Fruit fly (Drosophila melanogaster): ENCODE measurements around the gene brk.

Gene brk

dm6 chrX:7300722-7301350, 6.9 kb upstream of the brk start (continued):
- TF ChIP-seq CG9932 (GFP tag; IDR thresholded peaks at IDR 0.05), result 0 out of 2 replicates have a peak, but pooled peaks have one; percentile 2
- TF ChIP-seq mam (GFP tag; optimal IDR thresholded peaks at IDR 0.05), result no peak
- no peak for TF ChIP-seq Atf3 (GFP tag; optimal IDR thresholded peaks at IDR 0.05)
- TF ChIP-seq Med (GFP tag), result peak; percentile 94
- TF ChIP-seq CG12942 (GFP tag; optimal IDR thresholded peaks at IDR 0.05), result no peak
- no peak for TF ChIP-seq CG8290 (GFP tag; optimal IDR thresholded peaks at IDR 0.05)
- TF ChIP-seq CG8290 (tag; optimal IDR thresholded peaks at IDR 0.05), result peak in 1 of 2 experiments; percentile 62
- peak; percentile 40 for TF ChIP-seq abd-A (tag; optimal IDR thresholded peaks at IDR 0.05)
- TF ChIP-seq bbx (GFP tag; IDR thresholded peaks at IDR 0.05; ENCODE audit: partially characterized antibody), result peak; percentile 14; the same call in 1 of the 2 replicates
- no peak for TF ChIP-seq MTF-1 (GFP tag; optimal IDR thresholded peaks at IDR 0.05; ENCODE audit: borderline replicate concordance)
- no peak for TF ChIP-seq CG3065 (GFP tag; optimal IDR thresholded peaks at IDR 0.05)
- TF ChIP-seq lov (optimal IDR thresholded peaks at IDR 0.05), result no peak
- TF ChIP-seq lov (GFP tag; IDR thresholded peaks at IDR 0.05), result no peak
- TF ChIP-seq CG33213 (GFP tag; optimal IDR thresholded peaks at IDR 0.05), result no peak
- no peak for TF ChIP-seq CG4854 (GFP tag; optimal IDR thresholded peaks at IDR 0.05)
- TF ChIP-seq slbo (GFP tag; IDR thresholded peaks at IDR 0.05), result 0 out of 2 replicates have a peak, but pooled peaks have one; percentile 2
- no peak for TF ChIP-seq CG9797 (GFP tag; optimal IDR thresholded peaks at IDR 0.05)
- TF ChIP-seq CG2199 (GFP tag; IDR thresholded peaks at IDR 0.05), result no peak
- peak; percentile 84 for TF ChIP-seq Adf1 (GFP tag; IDR thresholded peaks at IDR 0.05)
- no peak for TF ChIP-seq sima (GFP tag; optimal IDR thresholded peaks at IDR 0.05)
- no peak for TF ChIP-seq Mad (GFP tag; optimal IDR thresholded peaks at IDR 0.05)
- peak in 1 of 2 experiments; percentile 57 for TF ChIP-seq Pdp1 (GFP tag; optimal IDR thresholded peaks at IDR 0.05)
- peak; percentile 73 for TF ChIP-seq CG11696 (GFP tag; IDR thresholded peaks at IDR 0.05)
- TF ChIP-seq shn (GFP tag; optimal IDR thresholded peaks at IDR 0.05), result peak; percentile 95
- peak; percentile 85 for TF ChIP-seq cg (GFP tag; optimal IDR thresholded peaks at IDR 0.05)
- peak; percentile 78 for TF ChIP-seq pros (GFP tag; optimal IDR thresholded peaks at IDR 0.05)
- peak; percentile 96 for TF ChIP-seq sr (GFP tag; IDR thresholded peaks at IDR 0.05)
- no peak for TF ChIP-seq cad (GFP tag; optimal IDR thresholded peaks at IDR 0.05)
- TF ChIP-seq ci (GFP tag; IDR thresholded peaks at IDR 0.05), result peak; percentile 72; the same call in 2 of the 3 replicates
- TF ChIP-seq vvl (GFP tag; IDR thresholded peaks at IDR 0.05), result 0 out of 2 replicates have a peak, but pooled peaks have one; percentile 9
- TF ChIP-seq Scr (GFP tag; IDR thresholded peaks at IDR 0.05; ENCODE audit: partially characterized antibody), result no peak
- peak; percentile 8 for TF ChIP-seq ac (GFP tag; optimal IDR thresholded peaks at IDR 0.05)
- 0 out of 2 replicates have a peak, but pooled peaks have one; percentile 16 for TF ChIP-seq Ptx1 (GFP tag; IDR thresholded peaks at IDR 0.05)
- TF ChIP-seq gsb-n (tag; optimal IDR thresholded peaks at IDR 0.05), result no peak
- TF ChIP-seq pan (optimal IDR thresholded peaks at IDR 0.05), result no peak
- TF ChIP-seq pan (GFP tag; optimal IDR thresholded peaks at IDR 0.05 in 1 of 2, IDR thresholded peaks at IDR 0.05 in 1 of 2), result peak in 1 of 2 experiments; percentile 7
- no peak for TF ChIP-seq CG31365 (tag; optimal IDR thresholded peaks at IDR 0.05)
- TF ChIP-seq tna (GFP tag; IDR thresholded peaks at IDR 0.05; ENCODE audit: partially characterized antibody), result peak; percentile 47
- peak; percentile 73 for TF ChIP-seq sug (tag; optimal IDR thresholded peaks at IDR 0.05)
- TF ChIP-seq her (GFP tag; optimal IDR thresholded peaks at IDR 0.05), result no peak
- TF ChIP-seq CG3163 (GFP tag; optimal IDR thresholded peaks at IDR 0.05), result no peak
- TF ChIP-seq CG1832 (GFP tag; optimal IDR thresholded peaks at IDR 0.05), result peak; percentile 77
- 0 out of 3 replicates have a peak, but pooled peaks have one; percentile 19 for TF ChIP-seq otp (GFP tag; IDR thresholded peaks at IDR 0.05)
- peak; percentile 45; the same call in 1 of the 2 replicates for TF ChIP-seq CG8765 (GFP tag; IDR thresholded peaks at IDR 0.05)
- peak; percentile 10 for TF ChIP-seq corto (GFP tag; optimal IDR thresholded peaks at IDR 0.05)
- TF ChIP-seq fd64A (GFP tag; optimal IDR thresholded peaks at IDR 0.05), result no peak
- no peak for TF ChIP-seq odd (GFP tag; optimal IDR thresholded peaks at IDR 0.05)
- peak; percentile 100 for TF ChIP-seq crol (GFP tag; IDR thresholded peaks at IDR 0.05)
- peak; percentile 76 for TF ChIP-seq kni (GFP tag; optimal IDR thresholded peaks at IDR 0.05)
- peak; percentile 46; the same call in 2 of the 3 replicates for TF ChIP-seq CG34224 (GFP tag; IDR thresholded peaks at IDR 0.05; ENCODE audit: partially characterized antibody)
